Worm (Caenorhabditis elegans) whole organism, midembryonic: ENCODE measurements around the gene ift-139.

Experiments used
- cog-1 ChIP-seq: sonication (generic microtip); optimal IDR thresholded peaks from 2 replicates; lab custom pipeline; 2016; ENCODE audit warnings: missing genetic modification characterization, missing compliant biosample characterization
- klf-2 ChIP-seq: fragments of 200-800 bp; sonication (Bioruptor generic); conservative IDR thresholded peaks from 2 replicates; pipeline ENCODE4 v1.3.6; 2022; ENCODE audit warnings: missing genetic modification reagents, missing genetic modification characterization, missing compliant biosample characterization

DNA sequence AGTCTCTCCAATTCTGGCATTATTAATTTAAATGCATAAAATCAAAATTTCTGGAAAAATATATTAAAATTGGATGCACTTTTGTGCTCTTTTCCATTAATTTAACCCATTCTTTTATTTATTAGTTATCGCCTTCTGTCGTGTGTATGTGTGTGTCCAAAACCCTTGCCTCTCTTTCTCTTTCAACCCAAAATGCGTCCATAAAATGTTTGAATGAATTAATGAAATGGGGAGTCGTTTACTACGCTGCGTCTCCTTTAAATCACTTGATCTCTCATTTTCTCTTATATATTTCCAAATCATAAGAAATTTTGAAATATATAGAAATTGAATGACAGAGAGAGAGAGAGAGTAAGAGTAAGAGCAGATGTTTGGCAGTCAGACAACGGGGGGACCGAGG, 38.7 kb upstream of the ift-139 start:
- TF ChIP-seq klf-2 (GFP tag; lab: Robert Waterston, UW), result no peak
- no peak for TF ChIP-seq cog-1
